Fruit fly (Drosophila melanogaster): ENCODE results near the gene CG17726.

CG17726 gene

dm6 chr3R:11197389-11197716, 29.2 kb upstream of the CG17726 start, which contains the start of gene cu (continued):
- no peak for TF ChIP-seq Lhr (GFP tag; optimal IDR thresholded peaks at IDR 0.05)
- TF ChIP-seq Nf-YC (tag; optimal IDR thresholded peaks at IDR 0.05), result no peak
- no peak for TF ChIP-seq Atf-2 (GFP tag; optimal IDR thresholded peaks at IDR 0.05)
- TF ChIP-seq shn (GFP tag; optimal IDR thresholded peaks at IDR 0.05), result no peak
- no peak for TF ChIP-seq ind (GFP tag; optimal IDR thresholded peaks at IDR 0.05)
- no peak for TF ChIP-seq ac (GFP tag; optimal IDR thresholded peaks at IDR 0.05)
- TF ChIP-seq eve (GFP tag; optimal IDR thresholded peaks at IDR 0.05), result no peak
- no peak for TF ChIP-seq inv (GFP tag; IDR thresholded peaks at IDR 0.05; ENCODE audit: partially characterized antibody)
- TF ChIP-seq ssp (GFP tag; IDR thresholded peaks at IDR 0.05), result no peak
- TF ChIP-seq CG33213 (GFP tag; optimal IDR thresholded peaks at IDR 0.05), result peak; percentile 75
- no peak for TF ChIP-seq Fer2 (tag; optimal IDR thresholded peaks at IDR 0.05)
- TF ChIP-seq CG3163 (GFP tag; optimal IDR thresholded peaks at IDR 0.05), result no peak
- TF ChIP-seq CG8359 (GFP tag; optimal IDR thresholded peaks at IDR 0.05; ENCODE audit: borderline replicate concordance), result no peak
- TF ChIP-seq CG11398 (GFP tag; optimal IDR thresholded peaks at IDR 0.05), result peak; percentile 71
- TF ChIP-seq tap (tag; optimal IDR thresholded peaks at IDR 0.05), result no peak
- TF ChIP-seq Fer3 (tag; optimal IDR thresholded peaks at IDR 0.05), result no peak
- TF ChIP-seq MTF-1 (GFP tag; optimal IDR thresholded peaks at IDR 0.05; ENCODE audit: borderline replicate concordance), result no peak
- TF ChIP-seq CrebB (tag; optimal IDR thresholded peaks at IDR 0.05), result no peak
- TF ChIP-seq bbx (GFP tag; IDR thresholded peaks at IDR 0.05; ENCODE audit: partially characterized antibody), result peak; percentile 13; the same call in 1 of the 2 replicates
- no peak for TF ChIP-seq pho (GFP tag; optimal IDR thresholded peaks at IDR 0.05)
- no peak for TF ChIP-seq row (GFP tag; IDR thresholded peaks at IDR 0.05)
- TF ChIP-seq Tbp (GFP tag; optimal IDR thresholded peaks at IDR 0.05), result no peak
- TF ChIP-seq Optix (GFP tag; IDR thresholded peaks at IDR 0.05), result peak; percentile 85; the same call in 2 of the 3 replicates
- peak; percentile 54 to 58 for TF ChIP-seq Trl (optimal IDR thresholded peaks at IDR 0.05)
- no peak for TF ChIP-seq Trl (GFP tag; optimal IDR thresholded peaks at IDR 0.05)
- no peak for TF ChIP-seq exex (tag; optimal IDR thresholded peaks at IDR 0.05)
- TF ChIP-seq ab (GFP tag; optimal IDR thresholded peaks at IDR 0.05), result peak; percentile 76
- TF ChIP-seq zfh2 (GFP tag; optimal IDR thresholded peaks at IDR 0.05), result no peak
- no peak for TF ChIP-seq TFAM (GFP tag; optimal IDR thresholded peaks at IDR 0.05)
- TF ChIP-seq CG34224 (GFP tag; IDR thresholded peaks at IDR 0.05; ENCODE audit: partially characterized antibody), result no peak
- TF ChIP-seq phol (tag; optimal IDR thresholded peaks at IDR 0.05), result no peak
- peak; percentile 90 for TF ChIP-seq mam (GFP tag; optimal IDR thresholded peaks at IDR 0.05)
- TF ChIP-seq CG34376 (GFP tag; optimal IDR thresholded peaks at IDR 0.05), result no peak
- TF ChIP-seq CG32532 (GFP tag; IDR thresholded peaks at IDR 0.05), result no peak
- peak in 1 of 3 experiments; percentile 26 for TF ChIP-seq lola (GFP tag; optimal IDR thresholded peaks at IDR 0.05)
- TF ChIP-seq Bteb2 (GFP tag; optimal IDR thresholded peaks at IDR 0.05), result no peak
- TF ChIP-seq Mes4 (GFP tag; optimal IDR thresholded peaks at IDR 0.05), result no peak
- no peak for TF ChIP-seq zf30C (GFP tag; optimal IDR thresholded peaks at IDR 0.05)
- TF ChIP-seq Myb (GFP tag; optimal IDR thresholded peaks at IDR 0.05), result no peak
- TF ChIP-seq GATAe (GFP tag; conservative IDR thresholded peaks at IDR 0.05), result no peak
- no peak for TF ChIP-seq sug (tag; optimal IDR thresholded peaks at IDR 0.05)
- no peak for TF ChIP-seq CG11723 (GFP tag; optimal IDR thresholded peaks at IDR 0.05)
- TF ChIP-seq stwl (tag; optimal IDR thresholded peaks at IDR 0.05), result no peak
- no peak for TF ChIP-seq schlank (tag; optimal IDR thresholded peaks at IDR 0.05)
- no peak for TF ChIP-seq CG12659 (GFP tag; optimal IDR thresholded peaks at IDR 0.05)
- TF ChIP-seq tll (GFP tag; optimal IDR thresholded peaks at IDR 0.05), result no peak
- peak; percentile 26; the same call in 1 of the 2 replicates for TF ChIP-seq Bgb (GFP tag; IDR thresholded peaks at IDR 0.05; ENCODE audit: partially characterized antibody)
- TF ChIP-seq HmgD (GFP tag; optimal IDR thresholded peaks at IDR 0.05), result no peak
- TF ChIP-seq fd64A (GFP tag; optimal IDR thresholded peaks at IDR 0.05), result no peak
- peak in 1 of 2 experiments; percentile 28 for TF ChIP-seq Dfd (GFP tag; optimal IDR thresholded peaks at IDR 0.05)
- no peak for TF ChIP-seq ftz-f1 (GFP tag; optimal IDR thresholded peaks at IDR 0.05)

All from whole organism, embryonic.